Worm (Caenorhabditis elegans) whole organism, L4 larva: ENCODE results near the gene R05A10.3.

Experiments used
- arid-1 ChIP-seq: fragments of 200-800 bp; sonication (Bioruptor generic); conservative IDR thresholded peaks from 2 replicates; pipeline ENCODE4 v1.3.6; 2022; ENCODE audit warnings: missing genetic modification reagents, missing genetic modification characterization, missing compliant biosample characterization
- ces-1 ChIP-seq: fragments of 150-350 bp; sonication (generic microtip); optimal IDR thresholded peaks from 4 replicates; lab custom pipeline; 2014; ENCODE audit warnings: missing biosample characterization, missing genetic modification reagents, missing genetic modification characterization
- daf-19 ChIP-seq: fragments of 200-800 bp; sonication (Bioruptor generic); conservative IDR thresholded peaks from 2 replicates; pipeline ENCODE4 v1.3.6; 2022; ENCODE audit warnings: missing genetic modification characterization, missing compliant biosample characterization
- egl-27 ChIP-seq: sonication (generic microtip); optimal IDR thresholded peaks from 3 replicates; lab custom pipeline; 2017; ENCODE audit warnings: missing biosample characterization, missing genetic modification reagents, missing genetic modification characterization
- lin-29 ChIP-seq: fragments of 200-800 bp; sonication (Bioruptor generic); IDR thresholded peaks from 2 replicates; pipeline ENCODE4 v1.3.6; 2022; ENCODE audit warnings: missing genetic modification reagents, missing genetic modification characterization, missing compliant biosample characterization
- lin-38 ChIP-seq: fragments of 200-800 bp; sonication (Bioruptor generic); IDR thresholded peaks from 2 replicates; pipeline ENCODE4 v1.3.6; 2022; ENCODE audit warnings: missing genetic modification reagents, missing genetic modification characterization, missing compliant biosample characterization
- nhr-11 ChIP-seq: fragments of 150-350 bp; optimal IDR thresholded peaks from 2 replicates; lab custom pipeline; 2014; ENCODE audit warnings: missing biosample characterization, missing genetic modification characterization
- nhr-111 ChIP-seq: fragments of 200-800 bp; sonication (Bioruptor generic); optimal IDR thresholded peaks from 2 replicates; lab custom pipeline; 2018; ENCODE audit warnings: mild to moderate bottlenecking, missing genetic modification characterization, missing compliant biosample characterization
- nhr-77 ChIP-seq: fragments of 150-350 bp; optimal IDR thresholded peaks from 2 replicates; lab custom pipeline; 2014; ENCODE audit warnings: missing biosample characterization, missing genetic modification characterization
- pha-4 ChIP-seq, 2 experiments: fragments of 150-350 bp in 1 of 2; fragments of 200-800 bp in 1 of 2; sonication (Bioruptor generic) in 1 of 2; IDR thresholded peaks in 1 of 2; optimal IDR thresholded peaks in 1 of 2; 2 replicates each; pipeline versions ENCODE4 v1.3.6 to Lab custom; 2014 to 2022; ENCODE audit warnings: missing genetic modification characterization in 2 of 2, missing genetic modification reagents in 2 of 2, missing biosample characterization in 1 of 2, missing compliant biosample characterization in 1 of 2
- pqm-1 ChIP-seq: sonication (generic microtip); optimal IDR thresholded peaks from 2 replicates; lab custom pipeline; 2017; ENCODE audit warnings: missing biosample characterization, missing genetic modification characterization
- unc-130 ChIP-seq: sonication (generic microtip); optimal IDR thresholded peaks from 2 replicates; lab custom pipeline; 2016; ENCODE audit warnings: missing genetic modification reagents, missing genetic modification characterization, missing compliant biosample characterization
- zag-1 ChIP-seq: fragments of 150-350 bp; optimal IDR thresholded peaks from 2 replicates; lab custom pipeline; 2014; ENCODE audit warnings: missing biosample characterization, missing genetic modification characterization

DNA sequence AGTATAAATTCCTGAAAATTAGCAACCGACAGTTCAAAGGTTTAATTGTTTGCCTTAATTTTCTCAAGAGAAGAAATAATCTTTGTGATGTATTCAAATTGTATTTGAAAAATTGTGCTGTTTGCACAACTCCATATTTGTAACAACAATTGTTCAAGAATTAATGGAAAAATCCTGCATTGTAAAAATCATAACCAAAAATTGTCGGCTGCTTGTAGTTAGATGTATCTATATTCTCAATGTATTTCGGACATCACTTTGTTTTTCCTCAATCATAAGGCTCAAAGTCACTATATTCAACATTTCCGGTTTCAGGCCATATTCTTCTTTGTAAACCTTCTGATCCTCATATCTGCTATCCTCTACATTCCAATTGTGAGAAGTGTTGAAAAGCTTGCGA is 33.2 kb downstream of the R05A10.3 start:
- no peak for TF ChIP-seq nhr-77 (tag; lab: Kevin White, UChicago)
- TF ChIP-seq pqm-1: no peak
- TF ChIP-seq nhr-11: no peak
- TF ChIP-seq lin-38 (GFP tag; lab: Robert Waterston, UW): no peak
- TF ChIP-seq arid-1 (GFP tag; lab: Robert Waterston, UW): no peak
- no peak for TF ChIP-seq ces-1 (GFP tag; lab: Kevin White, UChicago)
- no peak for TF ChIP-seq pha-4 (GFP tag; IDR thresholded peaks at IDR 0.05; lab: Robert Waterston, UW)
- no peak for TF ChIP-seq pha-4 (tag; optimal IDR thresholded peaks at IDR 0.05; lab: Kevin White, UChicago)
- no peak for TF ChIP-seq egl-27 (tag; lab: Kevin White, UChicago)
- TF ChIP-seq nhr-111 (GFP tag; lab: Kevin White, UChicago): no peak
- TF ChIP-seq unc-130 (GFP tag; lab: Kevin White, UChicago): no peak
- no peak for TF ChIP-seq daf-19
- no peak for TF ChIP-seq zag-1 (tag; lab: Kevin White, UChicago)
- no peak for TF ChIP-seq lin-29 (GFP tag; lab: Robert Waterston, UW)
